Fruit fly (Drosophila melanogaster) whole organism, embryonic: ENCODE results near the gene CG6738.
A peak's percentile ranks its signal among the peaks of the same experiment; 100 is the strongest.

Source experiments
- Adf1 ChIP-seq: fragments of 200-800 bp; sonication (Bioruptor generic); IDR thresholded peaks from 2 replicates; pipeline ENCODE4 v1.3.6; 2022; ENCODE audit warnings: missing biosample characterization, missing genetic modification characterization
- CG10543 ChIP-seq: fragments of 200-800 bp; sonication (Bioruptor generic); optimal IDR thresholded peaks from 3 replicates; lab custom pipeline; 2017; ENCODE audit warnings: missing biosample characterization, mild to moderate bottlenecking, missing genetic modification characterization, moderate library complexity
- CG12236 ChIP-seq: fragments of 200-800 bp; sonication (Bioruptor generic); optimal IDR thresholded peaks from 2 replicates; lab custom pipeline; 2016; ENCODE audit warnings: missing biosample characterization, missing genetic modification characterization
- CG13424 ChIP-seq: fragments of 200-800 bp; sonication (Bioruptor generic); optimal IDR thresholded peaks from 2 replicates; lab custom pipeline; 2019; ENCODE audit warnings: missing biosample characterization, mild to moderate bottlenecking, missing genetic modification characterization, moderate library complexity
- CG13624 ChIP-seq: fragments of 200-800 bp; sonication (Bioruptor generic); optimal IDR thresholded peaks from 2 replicates; lab custom pipeline; 2016; ENCODE audit warnings: missing biosample characterization, missing genetic modification characterization
- CG15479 ChIP-seq: fragments of 200-800 bp; sonication (Bioruptor generic); optimal IDR thresholded peaks from 3 replicates; lab custom pipeline; 2019; ENCODE audit warnings: missing biosample characterization, mild to moderate bottlenecking, missing genetic modification characterization, moderate library complexity
- CG15514 ChIP-seq: fragments of 200-800 bp; sonication (Bioruptor generic); optimal IDR thresholded peaks from 3 replicates; lab custom pipeline; 2017; ENCODE audit warnings: missing biosample characterization, missing genetic modification characterization, mild to moderate bottlenecking, moderate library complexity, missing genetic modification reagents
- CG17829 ChIP-seq: fragments of 200-800 bp; optimal IDR thresholded peaks from 2 replicates; lab custom pipeline; 2019; ENCODE audit warnings: missing biosample characterization, mild to moderate bottlenecking, missing genetic modification characterization, moderate library complexity
- CG1832 ChIP-seq: fragments of 200-800 bp; sonication (Bioruptor generic); optimal IDR thresholded peaks from 2 replicates; lab custom pipeline; 2017; ENCODE audit warnings: missing biosample characterization, mild to moderate bottlenecking, missing genetic modification characterization, inconsistent platforms
- CG2712 ChIP-seq: fragments of 200-800 bp; optimal IDR thresholded peaks from 3 replicates; lab custom pipeline; 2019; ENCODE audit warnings: missing biosample characterization, mild to moderate bottlenecking, missing genetic modification characterization, moderate library complexity
- CG4360 ChIP-seq: fragments of 200-800 bp; sonication (Bioruptor generic); IDR thresholded peaks from 2 replicates; pipeline ENCODE4 v1.3.6; 2022; ENCODE audit warnings: missing biosample characterization, missing genetic modification characterization
- CG6813 ChIP-seq: fragments of 200-800 bp; sonication (Bioruptor generic); optimal IDR thresholded peaks from 2 replicates; lab custom pipeline; 2017; ENCODE audit warnings: missing biosample characterization, missing genetic modification characterization, mild to moderate bottlenecking, moderate library complexity, missing genetic modification reagents
- CG7372 ChIP-seq: fragments of 200-800 bp; sonication (Bioruptor generic); IDR thresholded peaks from 2 replicates; pipeline ENCODE4 v1.3.6; 2022; ENCODE audit warnings: missing biosample characterization, missing genetic modification characterization
- CG7556 ChIP-seq: fragments of 200-800 bp; sonication (Bioruptor generic); optimal IDR thresholded peaks from 2 replicates; lab custom pipeline; 2017; ENCODE audit warnings: missing biosample characterization, mild to moderate bottlenecking, missing genetic modification characterization
- CG8089 ChIP-seq: fragments of 200-800 bp; sonication (Bioruptor generic); optimal IDR thresholded peaks from 3 replicates; lab custom pipeline; 2016; ENCODE audit warnings: missing biosample characterization, missing genetic modification characterization
- CG8290 ChIP-seq, 3 experiments: fragments of 200-800 bp; sonication (Bioruptor generic); optimal IDR thresholded peaks; 2 replicates each; lab custom pipeline; 2016 to 2019; ENCODE audit warnings: missing biosample characterization in 3 of 3, missing genetic modification characterization in 3 of 3, mild to moderate bottlenecking in 2 of 3, moderate library complexity in 1 of 3
- CoRest ChIP-seq: fragments of 200-800 bp; sonication (Bioruptor generic); optimal IDR thresholded peaks from 3 replicates; lab custom pipeline; 2018; ENCODE audit warnings: missing biosample characterization, mild to moderate bottlenecking, missing genetic modification characterization, moderate library complexity
- CrebB ChIP-seq: fragments of 200-800 bp; sonication (Bioruptor generic); optimal IDR thresholded peaks from 3 replicates; lab custom pipeline; 2018; ENCODE audit warnings: missing biosample characterization, mild to moderate bottlenecking, missing genetic modification characterization
- D ChIP-seq, 2 experiments: fragments of 200-800 bp in 1 of 2; fragments of >200 bp in 1 of 2; sonication (Bioruptor generic) in 1 of 2; optimal IDR thresholded peaks; 2 replicates in 1 of 2; 3 replicates in 1 of 2; lab custom pipeline; 2017; ENCODE audit warnings: mild to moderate bottlenecking in 1 of 2, missing biosample characterization in 1 of 2, missing genetic modification characterization in 1 of 2, missing genetic modification reagents in 1 of 2
- Hmr ChIP-seq: fragments of 200-800 bp; sonication (Bioruptor generic); optimal IDR thresholded peaks from 3 replicates; lab custom pipeline; 2017; ENCODE audit warnings: mild to moderate bottlenecking, missing biosample characterization, missing genetic modification reagents, missing genetic modification characterization
- Hr39 ChIP-seq: fragments of >200 bp; optimal IDR thresholded peaks from 2 replicates; lab custom pipeline; 2017
- Jarid2 ChIP-seq: fragments of 200-800 bp; sonication (Bioruptor generic); optimal IDR thresholded peaks from 3 replicates; lab custom pipeline; 2017; ENCODE audit warnings: mild to moderate bottlenecking, missing biosample characterization, missing genetic modification reagents, missing genetic modification characterization
- MBD-R2 ChIP-seq: fragments of 200-800 bp; sonication (Bioruptor generic); IDR thresholded peaks from 2 replicates; pipeline ENCODE4 v1.3.6; 2022; ENCODE audit warnings: missing biosample characterization, missing genetic modification characterization
- Mad ChIP-seq: fragments of 200-800 bp; sonication (Bioruptor generic); optimal IDR thresholded peaks from 2 replicates; lab custom pipeline; 2016; ENCODE audit warnings: missing biosample characterization, missing genetic modification characterization
- Nf-YC ChIP-seq: fragments of 200-800 bp; optimal IDR thresholded peaks from 3 replicates; lab custom pipeline; 2019; ENCODE audit warnings: missing biosample characterization, mild to moderate bottlenecking, missing genetic modification characterization, moderate library complexity
- Oli ChIP-seq: fragments of 200-800 bp; sonication (Bioruptor generic); optimal IDR thresholded peaks from 2 replicates; lab custom pipeline; 2018; ENCODE audit warnings: missing biosample characterization, mild to moderate bottlenecking, missing genetic modification characterization, moderate library complexity
- abd-A ChIP-seq: fragments of 200-800 bp; sonication (Bioruptor generic); optimal IDR thresholded peaks from 3 replicates; lab custom pipeline; 2019; ENCODE audit warnings: missing biosample characterization, mild to moderate bottlenecking, missing genetic modification characterization, moderate library complexity
- amos ChIP-seq: fragments of 200-800 bp; sonication (Bioruptor generic); IDR thresholded peaks from 2 replicates; pipeline ENCODE4 v1.3.6; 2022; ENCODE audit warnings: missing biosample characterization, missing genetic modification characterization; ENCODE audit not compliant: partially characterized antibody
- cato ChIP-seq: fragments of 200-800 bp; sonication (Bioruptor generic); optimal IDR thresholded peaks from 2 replicates; lab custom pipeline; 2016; ENCODE audit warnings: missing biosample characterization, missing genetic modification characterization, borderline replicate concordance
- chinmo ChIP-seq: fragments of 200-800 bp; sonication (Bioruptor generic); IDR thresholded peaks from 4 replicates; pipeline ENCODE4 v1.3.6; 2022; ENCODE audit warnings: missing biosample characterization, missing genetic modification characterization; ENCODE audit not compliant: partially characterized antibody
- gcm ChIP-seq: fragments of 200-800 bp; sonication (Bioruptor generic); optimal IDR thresholded peaks from 2 replicates; lab custom pipeline; 2019; ENCODE audit warnings: missing biosample characterization, mild to moderate bottlenecking, missing genetic modification characterization, moderate library complexity
- gsb-n ChIP-seq: fragments of 200-800 bp; sonication (Bioruptor generic); optimal IDR thresholded peaks from 3 replicates; lab custom pipeline; 2018; ENCODE audit warnings: missing biosample characterization, mild to moderate bottlenecking, missing genetic modification characterization
- her ChIP-seq: fragments of 200-800 bp; sonication (Bioruptor generic); optimal IDR thresholded peaks from 2 replicates; lab custom pipeline; 2016; ENCODE audit warnings: missing biosample characterization, missing genetic modification characterization
- insv ChIP-seq, 2 experiments: fragments of 200-800 bp; sonication (Bioruptor generic); optimal IDR thresholded peaks; 3 replicates each; lab custom pipeline; 2016 to 2018; ENCODE audit warnings: missing biosample characterization in 2 of 2, missing genetic modification characterization in 2 of 2
- knrl ChIP-seq: fragments of 200-800 bp; sonication (Bioruptor generic); IDR thresholded peaks from 3 replicates; pipeline ENCODE4 v1.3.6; 2022; ENCODE audit warnings: missing biosample characterization, missing genetic modification characterization; ENCODE audit not compliant: partially characterized antibody
- nerfin-2 ChIP-seq: fragments of 200-800 bp; sonication (Bioruptor generic); IDR thresholded peaks from 2 replicates; pipeline ENCODE4 v1.3.6; 2022; ENCODE audit warnings: missing biosample characterization, missing genetic modification characterization; ENCODE audit not compliant: partially characterized antibody
- oc ChIP-seq: fragments of 200-800 bp; sonication (Bioruptor generic); optimal IDR thresholded peaks from 2 replicates; lab custom pipeline; 2018; ENCODE audit warnings: missing biosample characterization, mild to moderate bottlenecking, missing genetic modification characterization, moderate library complexity
- pros ChIP-seq: fragments of 200-800 bp; sonication (Bioruptor generic); optimal IDR thresholded peaks from 3 replicates; lab custom pipeline; 2019; ENCODE audit warnings: missing biosample characterization, mild to moderate bottlenecking, missing genetic modification characterization, moderate library complexity
- ro ChIP-seq: fragments of 200-800 bp; sonication (Bioruptor generic); IDR thresholded peaks from 2 replicates; pipeline ENCODE4 v1.3.6; 2022; ENCODE audit warnings: missing biosample characterization, missing genetic modification characterization
- sd ChIP-seq: fragments of 200-800 bp; sonication (Bioruptor generic); optimal IDR thresholded peaks from 3 replicates; lab custom pipeline; 2018; ENCODE audit warnings: missing biosample characterization, mild to moderate bottlenecking, missing genetic modification characterization, moderate library complexity
- sens ChIP-seq: fragments of 200-800 bp; sonication (Bioruptor generic); peaks from one replicate; lab custom pipeline; 2016; ENCODE audit warnings: missing biosample characterization, missing genetic modification characterization
- slbo ChIP-seq: fragments of 200-800 bp; sonication (Bioruptor generic); IDR thresholded peaks from 2 replicates; pipeline ENCODE4 v1.3.6; 2022; ENCODE audit warnings: missing biosample characterization, missing genetic modification characterization
- slp2 ChIP-seq: fragments of 200-800 bp; sonication (Bioruptor generic); optimal IDR thresholded peaks from 2 replicates; lab custom pipeline; 2016; ENCODE audit warnings: missing biosample characterization, missing genetic modification characterization
- sna ChIP-seq: fragments of 200-800 bp; sonication (Bioruptor generic); IDR thresholded peaks from 2 replicates; pipeline ENCODE4 v1.3.6; 2022; ENCODE audit warnings: missing biosample characterization, missing genetic modification characterization; ENCODE audit not compliant: partially characterized antibody
- so ChIP-seq: fragments of 200-800 bp; sonication (Bioruptor generic); IDR thresholded peaks from 3 replicates; pipeline ENCODE4 v1.3.6; 2022; ENCODE audit warnings: missing biosample characterization, missing genetic modification characterization
- tll ChIP-seq, 2 experiments: fragments of 200-800 bp in 1 of 2; fragments of >200 bp in 1 of 2; sonication (Bioruptor generic) in 1 of 2; optimal IDR thresholded peaks; 2 replicates each; lab custom pipeline; 2017 to 2019; ENCODE audit warnings: missing biosample characterization in 2 of 2, missing genetic modification characterization in 2 of 2, mild to moderate bottlenecking in 1 of 2, moderate library complexity in 1 of 2
- z ChIP-seq: fragments of 200-800 bp; sonication (Bioruptor generic); IDR thresholded peaks from 3 replicates; pipeline ENCODE4 v1.3.6; 2022; ENCODE audit warnings: missing biosample characterization, missing genetic modification characterization

The CG6738 gene

DNA sequence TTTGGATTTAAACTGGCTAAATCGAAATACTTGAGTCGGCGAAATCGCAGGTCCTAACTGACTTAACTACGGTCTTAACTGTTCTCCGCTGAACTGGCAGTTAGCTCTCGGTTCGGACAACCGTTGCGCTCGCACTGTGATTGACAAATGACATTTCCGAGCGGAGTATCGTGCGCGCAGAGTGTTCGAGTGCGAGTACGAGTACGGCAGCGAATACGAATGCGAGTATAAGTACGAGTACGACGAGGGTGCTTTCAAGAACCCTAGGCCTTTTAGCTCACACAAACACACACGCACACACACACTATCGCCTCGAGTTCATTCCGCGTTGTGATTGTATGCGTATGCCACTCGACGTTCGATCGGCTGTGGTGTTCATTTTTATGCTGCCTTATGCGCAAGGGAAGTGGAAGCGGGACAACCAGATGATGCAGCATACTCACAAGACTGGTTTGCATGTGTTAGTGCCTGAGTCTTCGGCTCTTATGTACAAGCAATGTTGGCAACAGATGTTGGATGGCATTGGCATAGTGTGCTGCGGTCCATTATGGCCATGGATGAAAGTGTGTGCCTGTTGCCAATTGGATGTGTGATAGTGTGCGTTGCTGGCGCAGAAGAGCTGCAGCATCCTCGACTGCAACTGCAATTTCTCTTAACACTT is 42.5 kb downstream of the CG6738 start, which contains the start of gene hh (continued):
- TF ChIP-seq gcm (GFP tag; lab: Kevin White, UChicago), result peak; percentile 43
- peak; percentile 95 for TF ChIP-seq Nf-YC (tag; lab: Kevin White, UChicago)
- TF ChIP-seq cato (GFP tag; lab: Kevin White, UChicago), result no peak
- TF ChIP-seq CG13424 (tag; lab: Kevin White, UChicago), result no peak
- peak; percentile 44 for TF ChIP-seq abd-A
- peak; percentile 26 for TF ChIP-seq CG17829 (tag; lab: Kevin White, UChicago)
- TF ChIP-seq CG10543 (GFP tag; lab: Kevin White, UChicago), result peak; percentile 21
- TF ChIP-seq CrebB (tag; lab: Kevin White, UChicago), result no peak
- no peak for TF ChIP-seq CG6813 (GFP tag; lab: Kevin White, UChicago)
- peak; percentile 26 for TF ChIP-seq gsb-n
- TF ChIP-seq chinmo (GFP tag; lab: Robert Waterston, UW), result 0 out of 4 replicates have a peak, but pooled peaks have one; percentile 18
- TF ChIP-seq Oli, result no peak
- no peak for TF ChIP-seq Hr39 (lab: Kevin White, UChicago)
- 0 out of 2 replicates have a peak, but pooled peaks have one; percentile 18 for TF ChIP-seq MBD-R2 (GFP tag; lab: Robert Waterston, UW)
- no peak for TF ChIP-seq CG7556 (GFP tag; lab: Kevin White, UChicago)
- no peak for TF ChIP-seq Mad (GFP tag; lab: Kevin White, UChicago)
- no peak for TF ChIP-seq Hmr
- TF ChIP-seq CG13624 (GFP tag; lab: Kevin White, UChicago), result no peak
- peak; percentile 76 for TF ChIP-seq pros (GFP tag; lab: Kevin White, UChicago)
- TF ChIP-seq sens (GFP tag; lab: Kevin White, UChicago), result peak; percentile 42
- TF ChIP-seq CG8290 (GFP tag; optimal IDR thresholded peaks at IDR 0.05; lab: Kevin White, UChicago), result no peak
- peak in 1 of 2 experiments; percentile 31 for TF ChIP-seq CG8290 (tag; optimal IDR thresholded peaks at IDR 0.05; lab: Kevin White, UChicago)
- no peak for TF ChIP-seq CG4360 (GFP tag; lab: Robert Waterston, UW)
- peak; percentile 60 for TF ChIP-seq CoRest
- peak; percentile 40 for TF ChIP-seq sd (tag; lab: Kevin White, UChicago)
- peak; percentile 81 for TF ChIP-seq CG12236 (GFP tag; lab: Kevin White, UChicago)
- TF ChIP-seq slbo (GFP tag; lab: Robert Waterston, UW), result peak; percentile 15; the same call in 1 of the 2 replicates
- TF ChIP-seq ro (GFP tag; lab: Robert Waterston, UW), result no peak
- peak; percentile 9 for TF ChIP-seq CG15514 (GFP tag; lab: Kevin White, UChicago)
- no peak for TF ChIP-seq so (GFP tag; lab: Robert Waterston, UW)
- TF ChIP-seq Adf1 (GFP tag; lab: Robert Waterston, UW), result peak; percentile 35; the same call in 1 of the 2 replicates
- TF ChIP-seq slp2 (GFP tag; lab: Kevin White, UChicago), result no peak
- TF ChIP-seq sna (GFP tag; lab: Robert Waterston, UW), result no peak
- peak; percentile 17 for TF ChIP-seq CG2712 (tag; lab: Kevin White, UChicago)
- no peak for TF ChIP-seq CG7372 (GFP tag; lab: Robert Waterston, UW)
- no peak for TF ChIP-seq nerfin-2 (GFP tag; lab: Robert Waterston, UW)
- TF ChIP-seq CG8089 (GFP tag; lab: Kevin White, UChicago), result no peak
- peak; percentile 93 for TF ChIP-seq CG15479 (GFP tag; lab: Kevin White, UChicago)
- TF ChIP-seq tll (GFP tag; optimal IDR thresholded peaks at IDR 0.05; lab: Kevin White, UChicago), result peak in 1 of 2 experiments; percentile 59
- TF ChIP-seq CG1832 (GFP tag; lab: Kevin White, UChicago), result peak; percentile 64
- peak; percentile 98 for TF ChIP-seq D (optimal IDR thresholded peaks at IDR 0.05; lab: Kevin White, UChicago)
- TF ChIP-seq D (GFP tag; optimal IDR thresholded peaks at IDR 0.05; lab: Kevin White, UChicago), result no peak
- TF ChIP-seq amos (GFP tag; lab: Robert Waterston, UW), result no peak
- TF ChIP-seq oc, result peak; percentile 24
- no peak for TF ChIP-seq her (GFP tag; lab: Kevin White, UChicago)
- TF ChIP-seq insv (GFP tag; optimal IDR thresholded peaks at IDR 0.05; lab: Kevin White, UChicago), result peak in 1 of 2 experiments; percentile 71
- TF ChIP-seq knrl (GFP tag; lab: Robert Waterston, UW), result peak; percentile 35; the same call in 1 of the 3 replicates
- TF ChIP-seq z, result peak; percentile 91
- TF ChIP-seq Jarid2 (GFP tag; lab: Kevin White, UChicago), result peak; percentile 63
